Worm (Caenorhabditis elegans): ENCODE data around the gene cah-3.

cah-3 gene

DNA sequence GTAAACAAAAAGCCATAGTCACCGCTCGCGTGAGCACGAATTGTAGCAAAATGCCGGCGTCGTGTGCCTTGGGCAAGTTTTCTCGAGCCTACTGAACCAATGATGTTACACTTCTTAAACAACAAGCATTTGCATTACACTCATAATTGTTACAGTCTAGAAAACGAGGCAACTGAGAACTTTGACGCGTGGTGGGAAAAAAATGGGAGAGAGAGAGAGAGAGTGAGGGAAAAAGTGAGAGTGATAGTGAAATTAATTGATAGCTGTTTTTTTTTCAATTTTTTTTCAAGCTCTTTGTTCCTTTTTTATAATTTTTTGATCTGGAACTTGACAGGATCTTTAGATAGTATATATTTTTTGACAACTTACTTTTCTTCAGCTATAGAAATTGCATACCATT, 47.9 kb downstream of the cah-3 start:
- TF ChIP-seq C08G9.2 (tag; optimal IDR thresholded peaks at IDR 0.05): no peak
- no peak for TF ChIP-seq tbx-7 (tag; optimal IDR thresholded peaks at IDR 0.05)
- TF ChIP-seq hlh-15 (tag; optimal IDR thresholded peaks at IDR 0.05): no peak
- TF ChIP-seq ceh-34 (tag; optimal IDR thresholded peaks at IDR 0.05): no peak
- no peak for TF ChIP-seq fkh-6 (tag; optimal IDR thresholded peaks at IDR 0.05)
- TF ChIP-seq mec-3 (tag; optimal IDR thresholded peaks at IDR 0.05; ENCODE audit: borderline replicate concordance): no peak
- no peak for TF ChIP-seq ceh-2 (tag; optimal IDR thresholded peaks at IDR 0.05)
- no peak for TF ChIP-seq npax-4 (tag; optimal IDR thresholded peaks at IDR 0.05)
- TF ChIP-seq ets-4 (tag; optimal IDR thresholded peaks at IDR 0.05): no peak
- no peak for TF ChIP-seq pax-1 (tag; optimal IDR thresholded peaks at IDR 0.05)
- no peak for TF ChIP-seq elt-4 (tag; optimal IDR thresholded peaks at IDR 0.05)
- TF ChIP-seq F13H6.1 (tag; optimal IDR thresholded peaks at IDR 0.05): no peak
- TF ChIP-seq dve-1 (tag; optimal IDR thresholded peaks at IDR 0.05): no peak
- TF ChIP-seq syd-9 (tag; optimal IDR thresholded peaks at IDR 0.05): no peak
- no peak for TF ChIP-seq pqm-1 (tag; optimal IDR thresholded peaks at IDR 0.05)

DNA sequence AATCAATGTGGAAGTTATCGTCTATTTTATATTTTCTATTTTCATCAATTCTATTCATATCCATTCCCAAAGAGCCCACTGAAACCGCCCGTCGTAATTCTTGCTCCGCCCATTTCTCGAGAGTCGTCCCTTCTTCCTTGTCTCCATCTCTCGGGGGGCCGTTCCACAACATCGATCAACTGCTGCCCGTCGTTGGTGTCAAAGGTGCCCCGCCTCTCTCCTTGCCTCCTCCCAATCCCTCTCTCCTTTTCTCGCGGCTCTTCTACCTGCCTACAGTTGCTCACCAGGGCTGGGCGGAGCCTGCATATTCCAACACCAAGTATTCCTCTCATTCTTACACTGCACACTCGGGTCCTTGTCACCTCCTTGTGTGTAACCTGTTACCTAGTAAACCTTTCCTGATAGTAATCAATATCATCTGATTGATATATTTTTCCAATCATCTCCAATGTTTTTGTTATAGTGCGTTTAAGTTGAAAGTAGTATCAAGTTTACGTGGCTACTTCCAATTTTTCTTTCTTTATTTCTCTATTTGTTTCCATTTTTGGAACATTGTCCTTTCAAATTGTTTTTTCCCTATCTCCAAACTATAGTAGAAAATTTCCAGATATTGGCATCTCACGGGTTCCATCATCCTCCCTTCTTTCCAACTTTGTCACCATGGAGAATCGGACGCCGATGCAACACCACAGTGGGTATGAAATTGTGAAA, 49.1 kb downstream of the cah-3 start, which contains the start of gene pat-9:
Gene pat-9 (plus strand): TSS at position 661 of the 711 bp plus-strand sequence.
- TF ChIP-seq elt-4 (tag; optimal IDR thresholded peaks at IDR 0.05) (no peak), hlh-8 (tag; optimal IDR thresholded peaks at IDR 0.05) (no peak), tbx-2 (tag; optimal IDR thresholded peaks at IDR 0.05) (peak; percentile 37)
